Worm (Caenorhabditis elegans) whole organism, midembryonic: ENCODE data around the gene sri-60.

ENCODE experiments used
- T22C8.4 ChIP-seq: fragments of 200-800 bp; sonication (Bioruptor generic); IDR thresholded peaks from 2 replicates; pipeline ENCODE4 v1.3.6; 2022; ENCODE audit warnings: missing genetic modification characterization, missing compliant biosample characterization
- cog-1 ChIP-seq: sonication (generic microtip); optimal IDR thresholded peaks from 2 replicates; lab custom pipeline; 2016; ENCODE audit warnings: missing genetic modification characterization, missing compliant biosample characterization
- flt-1 ChIP-seq: fragments of 200-800 bp; sonication (Bioruptor generic); IDR thresholded peaks from 2 replicates; pipeline ENCODE4 v1.3.6; 2022; ENCODE audit warnings: missing genetic modification characterization, missing compliant biosample characterization
- klf-2 ChIP-seq: fragments of 200-800 bp; sonication (Bioruptor generic); conservative IDR thresholded peaks from 2 replicates; pipeline ENCODE4 v1.3.6; 2022; ENCODE audit warnings: missing genetic modification reagents, missing genetic modification characterization, missing compliant biosample characterization
- med-1 ChIP-seq: sonication (generic microtip); optimal IDR thresholded peaks from 2 replicates; lab custom pipeline; 2017; ENCODE audit warnings: missing genetic modification characterization, mild to moderate bottlenecking, missing compliant biosample characterization, antibody characterized with exemption, missing genetic modification reagents; ENCODE audit not compliant: insufficient read depth
- ref-1 ChIP-seq: fragments of 200-800 bp; sonication (Bioruptor generic); conservative IDR thresholded peaks from 2 replicates; pipeline ENCODE4 v1.3.6; 2022; ENCODE audit warnings: missing genetic modification reagents, missing genetic modification characterization, missing compliant biosample characterization
- tab-1 ChIP-seq: fragments of 200-800 bp; sonication (Bioruptor generic); IDR thresholded peaks from 2 replicates; pipeline ENCODE4 v1.3.6; 2022; ENCODE audit warnings: missing genetic modification characterization, missing compliant biosample characterization
- ztf-23 ChIP-seq: fragments of 200-800 bp; sonication (Bioruptor generic); IDR thresholded peaks from 2 replicates; pipeline ENCODE4 v1.3.6; 2022; ENCODE audit warnings: missing genetic modification reagents, missing genetic modification characterization, missing compliant biosample characterization
- ztf-29 ChIP-seq: fragments of 200-800 bp; sonication (Bioruptor generic); IDR thresholded peaks from 2 replicates; pipeline ENCODE4 v1.3.6; 2022; ENCODE audit warnings: missing genetic modification reagents, missing genetic modification characterization, missing compliant biosample characterization

The sri-60 gene

ce11 chrII:2702757-2703156 lies at the start of gene sri-60:
Gene sri-60, minus strand, starts transcription at chrII:2702857.
- TF ChIP-seq med-1 (GFP tag; lab: Kevin White, UChicago) = no peak
- no peak for TF ChIP-seq T22C8.4 (GFP tag; lab: Robert Waterston, UW)
- no peak for TF ChIP-seq flt-1 (GFP tag; lab: Robert Waterston, UW)
- no peak for TF ChIP-seq cog-1 (tag; lab: Kevin White, UChicago)
- TF ChIP-seq klf-2 = no peak
- no peak for TF ChIP-seq ztf-29
- no peak for TF ChIP-seq ref-1 (GFP tag; lab: Robert Waterston, UW)

- TF ChIP-seq tab-1 (GFP tag; lab: Robert Waterston, UW) (no peak), med-1 (GFP tag; lab: Kevin White, UChicago) (no peak), T22C8.4 (GFP tag; lab: Robert Waterston, UW) (no peak), klf-2 (no peak), flt-1 (GFP tag; lab: Robert Waterston, UW) (no peak), cog-1 (tag; lab: Kevin White, UChicago) (no peak), ztf-23 (no peak), ref-1 (GFP tag; lab: Robert Waterston, UW) (no peak), ztf-29 (no peak)
Measured at ce11 chrII:2751278-2751677, 48.6 kb upstream of the sri-60 start.

ce11 chrII:2749595-2750048 lies 47.0 kb upstream of the sri-60 start, which contains the start of gene F29A7.4:
Gene F29A7.4, plus strand, starts transcription at chrII:2749998.
- TF ChIP-seq ztf-23 (no peak), T22C8.4 (GFP tag; lab: Robert Waterston, UW) (no peak), klf-2 (no peak)

- TF ChIP-seq klf-2 (no peak), ztf-23 (no peak), ztf-29 (no peak), flt-1 (GFP tag; lab: Robert Waterston, UW) (no peak), med-1 (GFP tag; lab: Kevin White, UChicago) (no peak), tab-1 (GFP tag; lab: Robert Waterston, UW) (no peak), ref-1 (GFP tag; lab: Robert Waterston, UW) (no peak), cog-1 (tag; lab: Kevin White, UChicago) (no peak), T22C8.4 (GFP tag; lab: Robert Waterston, UW) (no peak)
Measured at ce11 chrII:2747956-2748621, 45.4 kb upstream of the sri-60 start.

- TF ChIP-seq klf-2 (no peak), ztf-29 (no peak), T22C8.4 (GFP tag; lab: Robert Waterston, UW) (no peak), cog-1 (tag; lab: Kevin White, UChicago) (no peak), ztf-23 (no peak), ref-1 (GFP tag; lab: Robert Waterston, UW) (no peak), tab-1 (GFP tag; lab: Robert Waterston, UW) (no peak), flt-1 (GFP tag; lab: Robert Waterston, UW) (no peak), med-1 (GFP tag; lab: Kevin White, UChicago) (no peak)
Measured at ce11 chrII:2742251-2742650, 39.6 kb upstream of the sri-60 start, which contains the start of gene T05A8.7. Gene T05A8.7, minus strand, starts transcription at chrII:2742351.

- no peak for TF ChIP-seq klf-2
Measured at ce11 chrII:2741405-2741804, 38.7 kb upstream of the sri-60 start.

ce11 chrII:2739619-2740018 lies 37.0 kb upstream of the sri-60 start, which contains the start of gene T05A8.6:
Gene T05A8.6, minus strand, starts transcription at chrII:2739719.
- TF ChIP-seq ref-1 (GFP tag; lab: Robert Waterston, UW) (no peak), ztf-29 (no peak), T22C8.4 (GFP tag; lab: Robert Waterston, UW) (no peak), klf-2 (no peak), med-1 (GFP tag; lab: Kevin White, UChicago) (no peak), cog-1 (tag; lab: Kevin White, UChicago) (no peak), ztf-23 (no peak), flt-1 (GFP tag; lab: Robert Waterston, UW) (no peak), tab-1 (GFP tag; lab: Robert Waterston, UW) (no peak)

- TF ChIP-seq klf-2 (no peak), ref-1 (GFP tag; lab: Robert Waterston, UW) (no peak), med-1 (GFP tag; lab: Kevin White, UChicago) (no peak), tab-1 (GFP tag; lab: Robert Waterston, UW) (0 out of 2 replicates have a peak, but pooled peaks have one; percentile 16), ztf-29 (no peak), T22C8.4 (GFP tag; lab: Robert Waterston, UW) (no peak), cog-1 (tag; lab: Kevin White, UChicago) (no peak), ztf-23 (no peak), flt-1 (GFP tag; lab: Robert Waterston, UW) (no peak)
Measured at ce11 chrII:2736938-2737337, 34.3 kb upstream of the sri-60 start.

- TF ChIP-seq klf-2 (no peak), cog-1 (tag; lab: Kevin White, UChicago) (no peak), tab-1 (GFP tag; lab: Robert Waterston, UW) (no peak), ztf-23 (no peak), med-1 (GFP tag; lab: Kevin White, UChicago) (no peak), ztf-29 (no peak), flt-1 (GFP tag; lab: Robert Waterston, UW) (no peak), ref-1 (GFP tag; lab: Robert Waterston, UW) (no peak), T22C8.4 (GFP tag; lab: Robert Waterston, UW) (no peak)
Measured at ce11 chrII:2736156-2736728, 33.6 kb upstream of the sri-60 start, which contains the start of gene T05A8.8. Gene T05A8.8, plus strand, starts transcription at chrII:2736678.

- no peak for TF ChIP-seq med-1 (GFP tag; lab: Kevin White, UChicago)
- TF ChIP-seq ztf-29 = no peak
Measured at ce11 chrII:2735644-2736043, 33.0 kb upstream of the sri-60 start.
